Fruit fly (Drosophila melanogaster): ENCODE data around the gene CG12003.

The CG12003 gene

DNA sequence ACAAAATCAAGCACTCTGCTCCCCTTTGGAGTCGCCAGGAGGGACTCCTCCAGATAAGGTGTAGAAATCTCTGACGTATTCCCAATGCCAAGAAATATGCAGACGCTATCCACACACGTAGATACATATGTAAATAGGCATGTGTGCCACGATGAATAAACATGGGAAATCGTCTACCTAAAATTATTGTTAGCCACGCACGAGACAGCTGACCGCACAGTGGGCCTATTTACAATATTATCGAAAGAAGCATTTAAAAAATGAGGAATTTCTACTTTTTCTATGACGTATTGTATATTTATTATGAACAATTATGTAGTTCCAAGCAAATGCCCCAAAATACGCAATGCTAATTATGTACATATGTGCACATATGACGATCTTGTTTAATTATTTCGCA lies 16.0 kb upstream of the CG12003 start (continued):
- no peak for TF ChIP-seq slou (GFP tag; optimal IDR thresholded peaks at IDR 0.05)
- no peak for TF ChIP-seq CG10543 (GFP tag; optimal IDR thresholded peaks at IDR 0.05)
- TF ChIP-seq CG2875 (GFP tag; optimal IDR thresholded peaks at IDR 0.05), result peak; percentile 33
- TF ChIP-seq CG11398 (GFP tag; optimal IDR thresholded peaks at IDR 0.05), result no peak
- no peak for TF ChIP-seq CG2202 (tag; optimal IDR thresholded peaks at IDR 0.05)
- no peak for TF ChIP-seq gsb (GFP tag; IDR thresholded peaks at IDR 0.05)
- peak; percentile 11 for TF ChIP-seq CG18599 (GFP tag; optimal IDR thresholded peaks at IDR 0.05)
- peak; percentile 2 for TF ChIP-seq CG10979 (tag; optimal IDR thresholded peaks at IDR 0.05)
- peak; percentile 30; the same call in 1 of the 2 replicates for TF ChIP-seq CG9932 (GFP tag; IDR thresholded peaks at IDR 0.05)
- TF ChIP-seq fd102C (GFP tag; optimal IDR thresholded peaks at IDR 0.05), result peak; percentile 72
- no peak for TF ChIP-seq CG16779 (GFP tag; IDR thresholded peaks at IDR 0.05)
- TF ChIP-seq CG7987 (GFP tag; optimal IDR thresholded peaks at IDR 0.05), result peak; percentile 93
- peak; percentile 36 for TF ChIP-seq CG30403 (GFP tag; optimal IDR thresholded peaks at IDR 0.05)
- no peak for TF ChIP-seq CG15514 (GFP tag; optimal IDR thresholded peaks at IDR 0.05)
- peak; percentile 96 for TF ChIP-seq vvl (GFP tag; IDR thresholded peaks at IDR 0.05)
- TF ChIP-seq cato (GFP tag; optimal IDR thresholded peaks at IDR 0.05; ENCODE audit: borderline replicate concordance), result peak; percentile 33
- peak; percentile 17; the same call in 1 of the 2 replicates for TF ChIP-seq al (GFP tag; IDR thresholded peaks at IDR 0.05)
- TF ChIP-seq Xrp1 (GFP tag; IDR thresholded peaks at IDR 0.05), result peak; percentile 53
- 0 out of 2 replicates have a peak, but pooled peaks have one; percentile 58 for TF ChIP-seq Nf-YA (GFP tag; IDR thresholded peaks at IDR 0.05)
- TF ChIP-seq CG9817 (tag; optimal IDR thresholded peaks at IDR 0.05), result peak; percentile 2
- no peak for TF ChIP-seq prd (optimal IDR thresholded peaks at IDR 0.05)
- peak; percentile 60 for TF ChIP-seq prd (GFP tag; IDR thresholded peaks at IDR 0.05)
- peak; percentile 32 for TF ChIP-seq CG2712 (tag; optimal IDR thresholded peaks at IDR 0.05)
- TF ChIP-seq CG2129 (GFP tag; IDR thresholded peaks at IDR 0.05; ENCODE audit: partially characterized antibody), result no peak
- TF ChIP-seq otp (GFP tag; IDR thresholded peaks at IDR 0.05), result peak; percentile 67
- no peak for TF ChIP-seq CG31224 (GFP tag; IDR thresholded peaks at IDR 0.05)
- TF ChIP-seq ems (GFP tag; optimal IDR thresholded peaks at IDR 0.05), result no peak
- peak; percentile 8 for TF ChIP-seq CG17385 (GFP tag; optimal IDR thresholded peaks at IDR 0.05)
- peak; percentile 45; the same call in 1 of the 3 replicates for TF ChIP-seq dysf (GFP tag; IDR thresholded peaks at IDR 0.05)
- peak; percentile 81 for TF ChIP-seq CG12769 (tag; optimal IDR thresholded peaks at IDR 0.05)
- peak in 1 of 2 experiments; percentile 54 for TF ChIP-seq crp (GFP tag; optimal IDR thresholded peaks at IDR 0.05)
- peak; percentile 12; the same call in 1 of the 2 replicates for TF ChIP-seq Awh (GFP tag; IDR thresholded peaks at IDR 0.05)
- peak; percentile 29 for TF ChIP-seq bcd (GFP tag; optimal IDR thresholded peaks at IDR 0.05)
- TF ChIP-seq ranshi (GFP tag; IDR thresholded peaks at IDR 0.05), result peak; percentile 36; the same call in 1 of the 2 replicates
- peak; percentile 57; the same call in 1 of the 2 replicates for TF ChIP-seq Rfx (GFP tag; IDR thresholded peaks at IDR 0.05)
- TF ChIP-seq CG3726 (GFP tag; IDR thresholded peaks at IDR 0.05), result no peak
- no peak for TF ChIP-seq hkb (optimal IDR thresholded peaks at IDR 0.05)
- TF ChIP-seq hkb (GFP tag; IDR thresholded peaks at IDR 0.05), result peak; percentile 38; the same call in 1 of the 2 replicates
- TF ChIP-seq kay (GFP tag; optimal IDR thresholded peaks at IDR 0.05), result peak; percentile 19
- TF ChIP-seq NFAT (GFP tag; IDR thresholded peaks at IDR 0.05), result peak; percentile 29
- peak; percentile 46 for TF ChIP-seq mirr (GFP tag; optimal IDR thresholded peaks at IDR 0.05)
- TF ChIP-seq CG1024 (GFP tag; IDR thresholded peaks at IDR 0.05), result peak; percentile 17; the same call in 1 of the 2 replicates
- peak; percentile 39 for TF ChIP-seq Oli (tag; optimal IDR thresholded peaks at IDR 0.05)
- TF ChIP-seq CG4707 (GFP tag; optimal IDR thresholded peaks at IDR 0.05), result peak; percentile 93
- no peak for TF ChIP-seq CG10274 (GFP tag; optimal IDR thresholded peaks at IDR 0.05)
- TF ChIP-seq Opbp (GFP tag; IDR thresholded peaks at IDR 0.05; ENCODE audit: partially characterized antibody), result no peak
- no peak for TF ChIP-seq CG7786 (GFP tag; optimal IDR thresholded peaks at IDR 0.05)
- TF ChIP-seq phol (tag; optimal IDR thresholded peaks at IDR 0.05), result peak; percentile 12
- no peak for TF ChIP-seq Pdp1 (GFP tag; optimal IDR thresholded peaks at IDR 0.05)
- peak; percentile 49 for TF ChIP-seq Sox102F (GFP tag; optimal IDR thresholded peaks at IDR 0.05)

All from whole organism, embryonic.